Fruit fly (Drosophila melanogaster) whole organism, embryonic: ENCODE results near the gene HP1e.

Experiments
- Adf1 ChIP-seq: fragments of 200-800 bp; sonication (Bioruptor generic); IDR thresholded peaks from 2 replicates; pipeline ENCODE4 v1.3.6; 2022; ENCODE audit warnings: missing biosample characterization, missing genetic modification characterization
- Aef1 ChIP-seq: fragments of 200-800 bp; sonication (Bioruptor generic); IDR thresholded peaks from 3 replicates; pipeline ENCODE4 v1.3.6; 2022; ENCODE audit warnings: missing biosample characterization, missing genetic modification characterization
- CG10979 ChIP-seq: fragments of 200-800 bp; sonication (Bioruptor generic); optimal IDR thresholded peaks from 2 replicates; lab custom pipeline; 2018; ENCODE audit warnings: missing biosample characterization, mild to moderate bottlenecking, missing genetic modification characterization, moderate library complexity
- CG11504 ChIP-seq: fragments of 200-800 bp; sonication (Bioruptor generic); optimal IDR thresholded peaks from 3 replicates; lab custom pipeline; 2019; ENCODE audit warnings: missing biosample characterization, mild to moderate bottlenecking, missing genetic modification characterization, moderate library complexity
- CG12104 ChIP-seq: fragments of 200-800 bp; sonication (Bioruptor generic); optimal IDR thresholded peaks from 3 replicates; lab custom pipeline; 2016; ENCODE audit warnings: missing biosample characterization, missing genetic modification characterization
- CG12155 ChIP-seq: fragments of 200-800 bp; sonication (Bioruptor generic); optimal IDR thresholded peaks from 3 replicates; lab custom pipeline; 2016; ENCODE audit warnings: missing biosample characterization, missing genetic modification characterization
- CG12219 ChIP-seq: fragments of 200-800 bp; sonication (Bioruptor generic); optimal IDR thresholded peaks from 3 replicates; lab custom pipeline; 2018; ENCODE audit warnings: missing biosample characterization, mild to moderate bottlenecking, missing genetic modification characterization
- CG12769 ChIP-seq: fragments of 200-800 bp; sonication (Bioruptor generic); optimal IDR thresholded peaks from 2 replicates; lab custom pipeline; 2019; ENCODE audit warnings: missing biosample characterization, mild to moderate bottlenecking, missing genetic modification characterization, moderate library complexity
- CG15269 ChIP-seq: fragments of 200-800 bp; sonication (Bioruptor generic); optimal IDR thresholded peaks from 2 replicates; lab custom pipeline; 2018; ENCODE audit warnings: missing biosample characterization, mild to moderate bottlenecking, missing genetic modification characterization, moderate library complexity
- CG18764 ChIP-seq: fragments of 200-800 bp; sonication (Bioruptor generic); optimal IDR thresholded peaks from 3 replicates; lab custom pipeline; 2016; ENCODE audit warnings: missing biosample characterization, missing genetic modification characterization
- CG2678 ChIP-seq: fragments of 200-800 bp; sonication (Bioruptor generic); optimal IDR thresholded peaks from 3 replicates; lab custom pipeline; 2019; ENCODE audit warnings: missing biosample characterization, mild to moderate bottlenecking, missing genetic modification characterization, moderate library complexity
- CG2712 ChIP-seq: fragments of 200-800 bp; optimal IDR thresholded peaks from 3 replicates; lab custom pipeline; 2019; ENCODE audit warnings: missing biosample characterization, mild to moderate bottlenecking, missing genetic modification characterization, moderate library complexity
- CG2875 ChIP-seq: fragments of 200-800 bp; sonication (Bioruptor generic); optimal IDR thresholded peaks from 2 replicates; lab custom pipeline; 2017; ENCODE audit warnings: missing biosample characterization, mild to moderate bottlenecking, missing genetic modification characterization, missing genetic modification reagents
- CG31388 ChIP-seq: fragments of 200-800 bp; sonication (Bioruptor generic); optimal IDR thresholded peaks from 2 replicates; lab custom pipeline; 2016; ENCODE audit warnings: missing biosample characterization, missing genetic modification characterization
- CG3838 ChIP-seq: fragments of 200-800 bp; sonication (Bioruptor generic); optimal IDR thresholded peaks from 3 replicates; lab custom pipeline; 2016; ENCODE audit warnings: missing biosample characterization, missing genetic modification characterization
- CG3847 ChIP-seq: fragments of 200-800 bp; sonication (Bioruptor generic); IDR thresholded peaks from 2 replicates; pipeline ENCODE4 v1.3.6; 2022; ENCODE audit warnings: missing biosample characterization, missing genetic modification characterization
- CG4328 ChIP-seq: fragments of 200-800 bp; sonication (Bioruptor generic); optimal IDR thresholded peaks from 3 replicates; lab custom pipeline; 2017; ENCODE audit warnings: missing biosample characterization, missing genetic modification reagents, missing genetic modification characterization
- CG4617 ChIP-seq: fragments of 200-800 bp; sonication (Bioruptor generic); optimal IDR thresholded peaks from 3 replicates; lab custom pipeline; 2016; ENCODE audit warnings: missing biosample characterization, missing genetic modification characterization, borderline replicate concordance
- CG7357 ChIP-seq: fragments of 200-800 bp; sonication (Bioruptor generic); IDR thresholded peaks from 3 replicates; pipeline ENCODE4 v1.3.6; 2022; ENCODE audit warnings: missing biosample characterization, missing genetic modification characterization
- CG7963 ChIP-seq: fragments of 200-800 bp; sonication (Bioruptor generic); IDR thresholded peaks from 3 replicates; pipeline ENCODE4 v1.3.6; 2022; ENCODE audit warnings: missing biosample characterization, missing genetic modification characterization; ENCODE audit not compliant: partially characterized antibody
- CG8944 ChIP-seq: fragments of 200-800 bp; sonication (Bioruptor generic); optimal IDR thresholded peaks from 3 replicates; lab custom pipeline; 2016; ENCODE audit warnings: missing biosample characterization, missing genetic modification characterization
- CG9609 ChIP-seq: fragments of 200-800 bp; sonication (Bioruptor generic); optimal IDR thresholded peaks from 3 replicates; lab custom pipeline; 2016; ENCODE audit warnings: missing biosample characterization, missing genetic modification characterization
- CG9817 ChIP-seq: fragments of 200-800 bp; sonication (Bioruptor generic); optimal IDR thresholded peaks from 2 replicates; lab custom pipeline; 2018; ENCODE audit warnings: missing biosample characterization, mild to moderate bottlenecking, missing genetic modification characterization, moderate library complexity
- CG9876 ChIP-seq: fragments of 200-800 bp; sonication (Bioruptor generic); optimal IDR thresholded peaks from 2 replicates; lab custom pipeline; 2016; ENCODE audit warnings: missing biosample characterization, missing genetic modification characterization
- Dip3 ChIP-seq: fragments of 200-800 bp; sonication (Bioruptor generic); optimal IDR thresholded peaks from 3 replicates; lab custom pipeline; 2016; ENCODE audit warnings: missing biosample characterization, missing genetic modification characterization
- Doc3 ChIP-seq: fragments of 200-800 bp; sonication (Bioruptor generic); IDR thresholded peaks from 3 replicates; pipeline ENCODE4 v1.3.6; 2022; ENCODE audit warnings: missing biosample characterization, missing genetic modification characterization; ENCODE audit not compliant: partially characterized antibody
- Ets97D ChIP-seq: fragments of 200-800 bp; sonication (Bioruptor generic); optimal IDR thresholded peaks from 3 replicates; lab custom pipeline; 2016; ENCODE audit warnings: missing biosample characterization, missing genetic modification characterization
- Lhr ChIP-seq: fragments of 200-800 bp; sonication (Bioruptor generic); optimal IDR thresholded peaks from 3 replicates; lab custom pipeline; 2017; ENCODE audit warnings: mild to moderate bottlenecking, missing biosample characterization, missing genetic modification reagents, missing genetic modification characterization
- Meics ChIP-seq: fragments of 200-800 bp; sonication (Bioruptor generic); optimal IDR thresholded peaks from 2 replicates; lab custom pipeline; 2017; ENCODE audit warnings: missing biosample characterization, mild to moderate bottlenecking, missing genetic modification characterization
- Rx ChIP-seq: fragments of 200-800 bp; sonication (Bioruptor generic); IDR thresholded peaks from 2 replicates; pipeline ENCODE4 v1.3.6; 2022; ENCODE audit warnings: missing biosample characterization, missing genetic modification characterization
- ab ChIP-seq: fragments of 200-800 bp; sonication (Bioruptor generic); optimal IDR thresholded peaks from 2 replicates; lab custom pipeline; 2016; ENCODE audit warnings: missing biosample characterization, missing genetic modification characterization
- da ChIP-seq: fragments of 200-800 bp; sonication (Bioruptor generic); optimal IDR thresholded peaks from 2 replicates; lab custom pipeline; 2016; ENCODE audit warnings: missing biosample characterization, missing genetic modification characterization
- dati ChIP-seq: fragments of 200-800 bp; sonication (Bioruptor generic); IDR thresholded peaks from 2 replicates; pipeline ENCODE4 v1.3.6; 2022; ENCODE audit warnings: missing biosample characterization, missing genetic modification characterization
- ems ChIP-seq: fragments of 200-800 bp; sonication (Bioruptor generic); optimal IDR thresholded peaks from 3 replicates; lab custom pipeline; 2016; ENCODE audit warnings: missing biosample characterization, missing genetic modification characterization
- ewg ChIP-seq: fragments of 200-800 bp; sonication (Bioruptor generic); optimal IDR thresholded peaks from 3 replicates; lab custom pipeline; 2017; ENCODE audit warnings: mild to moderate bottlenecking, missing biosample characterization, missing genetic modification reagents, missing genetic modification characterization
- ftz-f1 ChIP-seq: fragments of 200-800 bp; sonication (Bioruptor generic); optimal IDR thresholded peaks from 2 replicates; lab custom pipeline; 2016; ENCODE audit warnings: missing biosample characterization, missing genetic modification characterization
- gcm ChIP-seq: fragments of 200-800 bp; sonication (Bioruptor generic); optimal IDR thresholded peaks from 2 replicates; lab custom pipeline; 2019; ENCODE audit warnings: missing biosample characterization, mild to moderate bottlenecking, missing genetic modification characterization, moderate library complexity
- jing ChIP-seq: fragments of 200-800 bp; sonication (Bioruptor generic); optimal IDR thresholded peaks from 2 replicates; lab custom pipeline; 2018; ENCODE audit warnings: missing biosample characterization, mild to moderate bottlenecking, missing genetic modification characterization
- lmd ChIP-seq: fragments of 200-800 bp; sonication (Bioruptor generic); IDR thresholded peaks from 2 replicates; pipeline ENCODE4 v1.3.6; 2022; ENCODE audit warnings: missing biosample characterization, missing genetic modification characterization
- peb ChIP-seq: fragments of 200-800 bp; sonication (Bioruptor generic); IDR thresholded peaks from 2 replicates; pipeline ENCODE4 v1.3.6; 2022; ENCODE audit warnings: missing biosample characterization, missing genetic modification characterization
- pzg ChIP-seq: fragments of 200-800 bp; sonication (Bioruptor generic); optimal IDR thresholded peaks from 3 replicates; lab custom pipeline; 2018; ENCODE audit warnings: missing biosample characterization, mild to moderate bottlenecking, missing genetic modification characterization, moderate library complexity
- rib ChIP-seq: fragments of 200-800 bp; sonication (Bioruptor generic); IDR thresholded peaks from 2 replicates; pipeline ENCODE4 v1.3.6; 2022; ENCODE audit warnings: missing biosample characterization, missing genetic modification characterization
- scrt ChIP-seq: fragments of 200-800 bp; sonication (Bioruptor generic); optimal IDR thresholded peaks from 2 replicates; lab custom pipeline; 2018; ENCODE audit warnings: missing biosample characterization, mild to moderate bottlenecking, missing genetic modification characterization, moderate library complexity
- sna ChIP-seq: fragments of 200-800 bp; sonication (Bioruptor generic); IDR thresholded peaks from 2 replicates; pipeline ENCODE4 v1.3.6; 2022; ENCODE audit warnings: missing biosample characterization, missing genetic modification characterization; ENCODE audit not compliant: partially characterized antibody
- tin ChIP-seq: fragments of 200-800 bp; sonication (Bioruptor generic); optimal IDR thresholded peaks from 3 replicates; lab custom pipeline; 2016; ENCODE audit warnings: missing biosample characterization, missing genetic modification characterization
- vvl ChIP-seq: fragments of 200-800 bp; sonication (Bioruptor generic); IDR thresholded peaks from 2 replicates; pipeline ENCODE4 v1.3.6; 2022; ENCODE audit warnings: missing biosample characterization, missing genetic modification characterization
- zen ChIP-seq: fragments of 200-800 bp; sonication (Bioruptor generic); optimal IDR thresholded peaks from 3 replicates; lab custom pipeline; 2018; ENCODE audit warnings: missing biosample characterization, mild to moderate bottlenecking, missing genetic modification characterization, moderate library complexity
- zf30C ChIP-seq: fragments of 200-800 bp; sonication (Bioruptor generic); optimal IDR thresholded peaks from 3 replicates; lab custom pipeline; 2018; ENCODE audit warnings: missing biosample characterization, mild to moderate bottlenecking, missing genetic modification characterization

The HP1e gene

dm6 chr3R:9351415-9352379, 30.1 kb downstream of the HP1e start (continued):
- peak; percentile 19 for TF ChIP-seq ewg
- TF ChIP-seq tin (GFP tag; lab: Kevin White, UChicago), result peak; percentile 37
- no peak for TF ChIP-seq CG3847 (GFP tag; lab: Robert Waterston, UW)
- peak; percentile 69 for TF ChIP-seq CG12155
- no peak for TF ChIP-seq Ets97D (GFP tag; lab: Kevin White, UChicago)
- no peak for TF ChIP-seq CG9609 (GFP tag; lab: Kevin White, UChicago)
- TF ChIP-seq peb (GFP tag; lab: Robert Waterston, UW), result no peak
- no peak for TF ChIP-seq CG2875 (GFP tag; lab: Kevin White, UChicago)
- TF ChIP-seq CG18764 (GFP tag; lab: Kevin White, UChicago), result peak; percentile 30
- TF ChIP-seq CG12104 (GFP tag; lab: Kevin White, UChicago), result peak; percentile 39
- peak; percentile 69 for TF ChIP-seq ems (GFP tag; lab: Kevin White, UChicago)
- TF ChIP-seq dati, result no peak
- TF ChIP-seq zen, result no peak
- TF ChIP-seq vvl, result no peak
- no peak for TF ChIP-seq Aef1 (GFP tag; lab: Robert Waterston, UW)
- peak; percentile 24 for TF ChIP-seq CG9876 (GFP tag; lab: Kevin White, UChicago)
- TF ChIP-seq CG2712, result peak; percentile 56
- TF ChIP-seq CG31388 (GFP tag; lab: Kevin White, UChicago), result no peak
- TF ChIP-seq CG11504 (tag; lab: Kevin White, UChicago), result no peak
- TF ChIP-seq CG12769, result peak; percentile 71
- peak; percentile 14 for TF ChIP-seq ab (GFP tag; lab: Kevin White, UChicago)
- peak; percentile 14 for TF ChIP-seq CG10979 (tag; lab: Kevin White, UChicago)
- TF ChIP-seq Rx (GFP tag; lab: Robert Waterston, UW), result no peak
- TF ChIP-seq CG15269 (tag; lab: Kevin White, UChicago), result peak; percentile 73
- TF ChIP-seq CG2678 (tag; lab: Kevin White, UChicago), result peak; percentile 84
- no peak for TF ChIP-seq Lhr (GFP tag; lab: Kevin White, UChicago)
- TF ChIP-seq CG12219, result no peak
- no peak for TF ChIP-seq CG7963
- no peak for TF ChIP-seq Doc3
- peak; percentile 55; the same call in 1 of the 3 replicates for TF ChIP-seq CG7357 (GFP tag; lab: Robert Waterston, UW)
- peak; percentile 48 for TF ChIP-seq CG4328
- TF ChIP-seq jing (GFP tag; lab: Kevin White, UChicago), result peak; percentile 23
- peak; percentile 49 for TF ChIP-seq CG9817
- TF ChIP-seq Dip3 (GFP tag; lab: Kevin White, UChicago), result peak; percentile 73
- TF ChIP-seq CG8944 (GFP tag; lab: Kevin White, UChicago), result peak; percentile 19
- TF ChIP-seq da (GFP tag; lab: Kevin White, UChicago), result no peak
- peak; percentile 3 for TF ChIP-seq pzg
- no peak for TF ChIP-seq rib
- TF ChIP-seq Adf1 (GFP tag; lab: Robert Waterston, UW), result no peak
- peak; percentile 61 for TF ChIP-seq scrt
- no peak for TF ChIP-seq CG4617 (GFP tag; lab: Kevin White, UChicago)
- no peak for TF ChIP-seq lmd (GFP tag; lab: Robert Waterston, UW)
- no peak for TF ChIP-seq gcm (GFP tag; lab: Kevin White, UChicago)
- TF ChIP-seq zf30C (GFP tag; lab: Kevin White, UChicago), result peak; percentile 66
- peak; percentile 69 for TF ChIP-seq ftz-f1 (GFP tag; lab: Kevin White, UChicago)
- TF ChIP-seq CG3838 (GFP tag; lab: Kevin White, UChicago), result peak; percentile 31
- peak; percentile 83 for TF ChIP-seq Meics (GFP tag; lab: Kevin White, UChicago)
- TF ChIP-seq sna (GFP tag; lab: Robert Waterston, UW), result no peak
